Worm (Caenorhabditis elegans) whole organism, L4 larva: ENCODE results near the gene K10D2.8.

ENCODE experiments used
- T20F7.1 ChIP-seq: fragments of 200-800 bp; sonication (Bioruptor generic); optimal IDR thresholded peaks from 2 replicates; lab custom pipeline; 2018; ENCODE audit warnings: mild to moderate bottlenecking, missing genetic modification characterization, missing compliant biosample characterization
- T26A8.4 ChIP-seq: fragments of 200-800 bp; sonication (Bioruptor generic); IDR thresholded peaks from 2 replicates; pipeline ENCODE4 v1.3.6; 2022; ENCODE audit warnings: missing genetic modification characterization, missing compliant biosample characterization
- Y48G9A.11 ChIP-seq: fragments of 200-800 bp; sonication (Bioruptor generic); IDR thresholded peaks from 2 replicates; pipeline ENCODE4 v1.3.6; 2022; ENCODE audit warnings: missing genetic modification reagents, missing genetic modification characterization, missing compliant biosample characterization
- Y5F2A.4 ChIP-seq: fragments of 200-800 bp; sonication (Bioruptor generic); optimal IDR thresholded peaks from 2 replicates; lab custom pipeline; 2018; ENCODE audit warnings: mild to moderate bottlenecking, missing genetic modification characterization, missing compliant biosample characterization
- ZK546.5 ChIP-seq, 2 experiments: sonication (generic microtip); optimal IDR thresholded peaks; 2 replicates each; lab custom pipeline; 2017; ENCODE audit warnings: missing biosample characterization in 2 of 2, missing genetic modification characterization in 2 of 2
- aha-1 ChIP-seq: fragments of 150-350 bp; peaks from one replicate; lab custom pipeline; 2014; ENCODE audit warnings: missing biosample characterization, missing genetic modification characterization
- aly-2 ChIP-seq: sonication (generic microtip); optimal IDR thresholded peaks from 2 replicates; lab custom pipeline; 2018; ENCODE audit warnings: missing biosample characterization, missing genetic modification characterization
- attf-4 ChIP-seq: sonication (generic microtip); optimal IDR thresholded peaks from 3 replicates; lab custom pipeline; 2017; ENCODE audit warnings: missing biosample characterization, missing genetic modification characterization
- ceh-20 ChIP-seq: fragments of 200-800 bp; sonication (Bioruptor generic); IDR thresholded peaks from 2 replicates; pipeline ENCODE4 v1.3.6; 2022; ENCODE audit warnings: missing genetic modification reagents, missing genetic modification characterization, missing compliant biosample characterization
- cey-2 ChIP-seq: sonication (generic microtip); optimal IDR thresholded peaks from 3 replicates; lab custom pipeline; 2017; ENCODE audit warnings: missing genetic modification characterization, mild to moderate bottlenecking, missing compliant biosample characterization, antibody characterized with exemption, borderline replicate concordance; ENCODE audit not compliant: insufficient read depth
- daf-16 ChIP-seq, 3 experiments: sonication (generic microtip); optimal IDR thresholded peaks; 2 replicates each; lab custom pipeline; 2016 to 2017; ENCODE audit warnings: missing genetic modification characterization in 3 of 3, missing genetic modification reagents in 3 of 3, mild to moderate bottlenecking in 2 of 3, missing compliant biosample characterization in 2 of 3, missing biosample characterization in 1 of 3, moderate library complexity in 1 of 3
- daf-19 ChIP-seq: fragments of 200-800 bp; sonication (Bioruptor generic); conservative IDR thresholded peaks from 2 replicates; pipeline ENCODE4 v1.3.6; 2022; ENCODE audit warnings: missing genetic modification characterization, missing compliant biosample characterization
- daf-8 ChIP-seq: fragments of 200-800 bp; sonication (Bioruptor generic); IDR thresholded peaks from 2 replicates; pipeline ENCODE4 v1.3.6; 2022; ENCODE audit warnings: missing genetic modification characterization, missing compliant biosample characterization
- dmd-6 ChIP-seq: fragments of 200-800 bp; sonication (Bioruptor generic); IDR thresholded peaks from 2 replicates; pipeline ENCODE4 v1.3.6; 2022; ENCODE audit warnings: missing genetic modification reagents, missing genetic modification characterization, missing compliant biosample characterization
- dmd-9 ChIP-seq: fragments of 200-800 bp; sonication (Bioruptor generic); IDR thresholded peaks from 2 replicates; pipeline ENCODE4 v1.3.6; 2022; ENCODE audit warnings: missing genetic modification reagents, missing genetic modification characterization, missing compliant biosample characterization
- dpl-1 ChIP-seq: fragments of 150-350 bp; optimal IDR thresholded peaks from 2 replicates; lab custom pipeline; 2014; ENCODE audit warnings: missing biosample characterization, missing genetic modification reagents, missing genetic modification characterization
- duxl-1 ChIP-seq: sonication (generic microtip); optimal IDR thresholded peaks from 2 replicates; lab custom pipeline; 2016; ENCODE audit warnings: mild to moderate bottlenecking, missing genetic modification characterization, moderate library complexity, missing compliant biosample characterization; ENCODE audit not compliant: poor library complexity
- egl-27 ChIP-seq: sonication (generic microtip); optimal IDR thresholded peaks from 3 replicates; lab custom pipeline; 2017; ENCODE audit warnings: missing biosample characterization, missing genetic modification reagents, missing genetic modification characterization
- egl-43 ChIP-seq: fragments of 200-800 bp; sonication (Bioruptor generic); IDR thresholded peaks from 2 replicates; pipeline ENCODE4 v1.3.6; 2022; ENCODE audit warnings: missing genetic modification reagents, missing genetic modification characterization, missing compliant biosample characterization
- fos-1 ChIP-seq: fragments of 150-350 bp; optimal IDR thresholded peaks from 2 replicates; lab custom pipeline; 2014; ENCODE audit warnings: missing biosample characterization, missing genetic modification characterization
- gei-8 ChIP-seq: fragments of 200-800 bp; sonication (Bioruptor generic); optimal IDR thresholded peaks from 2 replicates; lab custom pipeline; 2018; ENCODE audit warnings: mild to moderate bottlenecking, missing genetic modification characterization, missing compliant biosample characterization
- hif-1 ChIP-seq, 2 experiments: sonication (generic microtip); optimal IDR thresholded peaks; 2 replicates each; lab custom pipeline; 2016 to 2017; ENCODE audit warnings: missing compliant biosample characterization in 2 of 2, missing genetic modification characterization in 2 of 2, missing genetic modification reagents in 2 of 2, missing genotype in 2 of 2, mild to moderate bottlenecking in 1 of 2
- hlh-11 ChIP-seq: fragments of 200-800 bp; sonication (Bioruptor generic); optimal IDR thresholded peaks from 2 replicates; lab custom pipeline; 2018; ENCODE audit warnings: mild to moderate bottlenecking, missing genetic modification characterization, missing compliant biosample characterization
- hlh-30 ChIP-seq: sonication (generic microtip); optimal IDR thresholded peaks from 2 replicates; lab custom pipeline; 2017; ENCODE audit warnings: antibody characterized with exemption, mild to moderate bottlenecking, missing genetic modification characterization, missing compliant biosample characterization; ENCODE audit not compliant: insufficient read depth
- hmg-1.1 ChIP-seq: fragments of 200-800 bp; sonication (Bioruptor generic); IDR thresholded peaks from 2 replicates; pipeline ENCODE4 v1.3.6; 2022; ENCODE audit warnings: missing genetic modification reagents, missing genetic modification characterization, missing compliant biosample characterization
- lin-15B ChIP-seq: fragments of 150-350 bp; sonication (generic microtip); optimal IDR thresholded peaks from 3 replicates; lab custom pipeline; 2014; ENCODE audit warnings: missing biosample characterization, missing genetic modification characterization
- lin-38 ChIP-seq: fragments of 200-800 bp; sonication (Bioruptor generic); IDR thresholded peaks from 2 replicates; pipeline ENCODE4 v1.3.6; 2022; ENCODE audit warnings: missing genetic modification reagents, missing genetic modification characterization, missing compliant biosample characterization
- madf-9 ChIP-seq: fragments of 200-800 bp; sonication (Bioruptor generic); conservative IDR thresholded peaks from 2 replicates; pipeline ENCODE4 v1.3.6; 2022; ENCODE audit warnings: missing genetic modification reagents, missing genetic modification characterization, missing compliant biosample characterization
- mdl-1 ChIP-seq, 2 experiments: fragments of 150-350 bp in 1 of 2; sonication (generic microtip) in 1 of 2; optimal IDR thresholded peaks; 2 replicates each; lab custom pipeline; 2014 to 2017; ENCODE audit warnings: missing biosample characterization in 2 of 2, missing genetic modification characterization in 2 of 2
- mes-2 ChIP-seq: sonication (generic microtip); optimal IDR thresholded peaks from 2 replicates; lab custom pipeline; 2016; ENCODE audit warnings: missing genotype, mild to moderate bottlenecking, missing genetic modification characterization, missing compliant biosample characterization; ENCODE audit not compliant: poor library complexity, severe bottlenecking
- mxl-3 ChIP-seq: fragments of 200-800 bp; sonication (Bioruptor generic); optimal IDR thresholded peaks from 2 replicates; lab custom pipeline; 2018; ENCODE audit warnings: mild to moderate bottlenecking, missing genetic modification characterization, missing compliant biosample characterization
- nhr-102 ChIP-seq: sonication (generic microtip); optimal IDR thresholded peaks from 2 replicates; lab custom pipeline; 2016; ENCODE audit warnings: mild to moderate bottlenecking, missing genetic modification characterization, moderate library complexity, missing compliant biosample characterization
- nhr-11 ChIP-seq: fragments of 150-350 bp; optimal IDR thresholded peaks from 2 replicates; lab custom pipeline; 2014; ENCODE audit warnings: missing biosample characterization, missing genetic modification characterization
- nhr-111 ChIP-seq: fragments of 200-800 bp; sonication (Bioruptor generic); optimal IDR thresholded peaks from 2 replicates; lab custom pipeline; 2018; ENCODE audit warnings: mild to moderate bottlenecking, missing genetic modification characterization, missing compliant biosample characterization
- nhr-28 ChIP-seq: fragments of 150-350 bp; optimal IDR thresholded peaks from 2 replicates; lab custom pipeline; 2014; ENCODE audit warnings: missing biosample characterization, missing genetic modification characterization
- nhr-48 ChIP-seq: sonication (generic microtip); optimal IDR thresholded peaks from 2 replicates; lab custom pipeline; 2016; ENCODE audit warnings: mild to moderate bottlenecking, missing genetic modification characterization, missing compliant biosample characterization
- nhr-6 ChIP-seq: fragments of 150-350 bp; optimal IDR thresholded peaks from 2 replicates; lab custom pipeline; 2014; ENCODE audit warnings: missing biosample characterization, missing genetic modification characterization
- pqm-1 ChIP-seq: sonication (generic microtip); optimal IDR thresholded peaks from 2 replicates; lab custom pipeline; 2017; ENCODE audit warnings: missing biosample characterization, missing genetic modification characterization
- rbr-2 ChIP-seq: sonication (generic microtip); optimal IDR thresholded peaks from 2 replicates; lab custom pipeline; 2016; ENCODE audit warnings: missing genotype, missing genetic modification characterization, missing compliant biosample characterization
- saeg-2 ChIP-seq: fragments of 200-800 bp; sonication (Bioruptor generic); IDR thresholded peaks from 2 replicates; pipeline ENCODE4 v1.3.6; 2022; ENCODE audit warnings: missing genetic modification reagents, missing genetic modification characterization, missing compliant biosample characterization
- snpc-4 ChIP-seq: fragments of 150-350 bp; optimal IDR thresholded peaks from 2 replicates; lab custom pipeline; 2014; ENCODE audit warnings: missing biosample characterization, missing genetic modification characterization
- vab-7 ChIP-seq: fragments of 200-800 bp; sonication (Bioruptor generic); IDR thresholded peaks from 2 replicates; pipeline ENCODE4 v1.3.6; 2022; ENCODE audit warnings: missing genetic modification reagents, missing genetic modification characterization, missing compliant biosample characterization
- zag-1 ChIP-seq: fragments of 150-350 bp; optimal IDR thresholded peaks from 2 replicates; lab custom pipeline; 2014; ENCODE audit warnings: missing biosample characterization, missing genetic modification characterization
- zfp-2 ChIP-seq: sonication (generic microtip); optimal IDR thresholded peaks from 2 replicates; lab custom pipeline; 2016; ENCODE audit warnings: mild to moderate bottlenecking, missing genetic modification characterization, missing compliant biosample characterization
- zfp-3 ChIP-seq: fragments of 200-800 bp; sonication (Bioruptor generic); conservative IDR thresholded peaks from 2 replicates; pipeline ENCODE4 v1.3.6; 2022; ENCODE audit warnings: missing genetic modification reagents, missing genetic modification characterization, missing compliant biosample characterization
- zip-2 ChIP-seq: fragments of 150-350 bp; optimal IDR thresholded peaks from 2 replicates; lab custom pipeline; 2014; ENCODE audit warnings: missing biosample characterization, missing genetic modification characterization

Gene K10D2.8

DNA sequence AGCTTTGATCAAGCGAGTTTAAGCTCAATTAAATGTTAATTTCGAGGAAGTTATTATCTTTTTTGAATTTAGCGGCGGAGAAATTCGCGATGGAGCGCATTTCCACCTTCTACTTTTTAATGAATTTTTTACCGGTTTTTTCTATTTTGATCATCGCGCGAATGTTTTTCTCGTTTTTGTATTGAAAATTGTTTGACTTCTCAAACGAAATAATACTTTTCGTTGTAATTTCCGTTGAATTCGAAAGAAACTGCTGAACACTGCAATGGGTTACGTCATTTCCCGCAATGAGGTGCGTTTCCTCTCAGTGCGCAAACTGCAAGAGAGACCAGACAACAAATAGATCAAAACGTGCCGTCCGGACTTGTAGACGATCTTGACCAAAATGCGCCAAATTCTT, 7.3 kb upstream of the K10D2.8 start:
- no peak for TF ChIP-seq aly-2 (tag; lab: Kevin White, UChicago)
- peak; percentile 72 for TF ChIP-seq lin-38 (GFP tag; lab: Robert Waterston, UW)
- TF ChIP-seq daf-8 (GFP tag; lab: Robert Waterston, UW) = no peak
- peak; percentile 10 for TF ChIP-seq hlh-30
- no peak for TF ChIP-seq dmd-6 (GFP tag; lab: Robert Waterston, UW)
- TF ChIP-seq hlh-11 (tag; lab: Kevin White, UChicago) = peak; percentile 19
- no peak for TF ChIP-seq nhr-48 (tag; lab: Kevin White, UChicago)
- TF ChIP-seq daf-16 (GFP tag; optimal IDR thresholded peaks at IDR 0.05; lab: Kevin White, UChicago) = no peak
- no peak for TF ChIP-seq daf-16 (tag; optimal IDR thresholded peaks at IDR 0.05; lab: Kevin White, UChicago)
- no peak for TF ChIP-seq daf-19 (GFP tag; lab: Robert Waterston, UW)
- TF ChIP-seq nhr-11 = no peak
- no peak for TF ChIP-seq zag-1 (tag; lab: Kevin White, UChicago)
- peak in 1 of 2 experiments; percentile 38 for TF ChIP-seq mdl-1 (tag; optimal IDR thresholded peaks at IDR 0.05; lab: Kevin White, UChicago)
- peak; percentile 18 for TF ChIP-seq mxl-3
- no peak for TF ChIP-seq zfp-3 (GFP tag; lab: Robert Waterston, UW)
- no peak for TF ChIP-seq zfp-2 (tag; lab: Kevin White, UChicago)
- no peak for TF ChIP-seq snpc-4
- peak; percentile 1 for TF ChIP-seq dpl-1 (GFP tag; lab: Kevin White, UChicago)
- no peak for TF ChIP-seq Y5F2A.4
- no peak for TF ChIP-seq lin-15B (tag; lab: Kevin White, UChicago)
- TF ChIP-seq fos-1 (tag; lab: Kevin White, UChicago) = no peak
- TF ChIP-seq ZK546.5 (tag; optimal IDR thresholded peaks at IDR 0.05; lab: Kevin White, UChicago) = no peak
- TF ChIP-seq Y48G9A.11 (GFP tag; lab: Robert Waterston, UW) = no peak
- TF ChIP-seq saeg-2 (GFP tag; lab: Robert Waterston, UW) = no peak

- TF ChIP-seq madf-9 (GFP tag; lab: Robert Waterston, UW) (no peak), hmg-1.1 (GFP tag; lab: Robert Waterston, UW) (no peak), mes-2 (tag; lab: Kevin White, UChicago) (no peak), nhr-28 (tag; lab: Kevin White, UChicago) (peak; percentile 4), nhr-6 (no peak), egl-43 (GFP tag; lab: Robert Waterston, UW) (no peak), duxl-1 (tag; lab: Kevin White, UChicago) (no peak), aha-1 (tag; lab: Kevin White, UChicago) (peak; percentile 5), zip-2 (tag; lab: Kevin White, UChicago) (no peak)
Measured at ce11 chrIII:5181641-5182040, 6.9 kb upstream of the K10D2.8 start.

- peak in 1 of 2 experiments; percentile 5 for TF ChIP-seq mdl-1 (tag; optimal IDR thresholded peaks at IDR 0.05; lab: Kevin White, UChicago)
- 0 out of 2 replicates have a peak, but pooled peaks have one; percentile 20 for TF ChIP-seq hmg-1.1 (GFP tag; lab: Robert Waterston, UW)
- peak; percentile 11 for TF ChIP-seq hlh-30
- TF ChIP-seq vab-7 = no peak
- no peak for TF ChIP-seq T26A8.4
- TF ChIP-seq cey-2 (tag; lab: Kevin White, UChicago) = no peak
- no peak for TF ChIP-seq egl-27 (tag; lab: Kevin White, UChicago)
- TF ChIP-seq, all 104 proteins: peak for 3
Measured at ce11 chrIII:5183372-5183771, 5.2 kb upstream of the K10D2.8 start.

DNA sequence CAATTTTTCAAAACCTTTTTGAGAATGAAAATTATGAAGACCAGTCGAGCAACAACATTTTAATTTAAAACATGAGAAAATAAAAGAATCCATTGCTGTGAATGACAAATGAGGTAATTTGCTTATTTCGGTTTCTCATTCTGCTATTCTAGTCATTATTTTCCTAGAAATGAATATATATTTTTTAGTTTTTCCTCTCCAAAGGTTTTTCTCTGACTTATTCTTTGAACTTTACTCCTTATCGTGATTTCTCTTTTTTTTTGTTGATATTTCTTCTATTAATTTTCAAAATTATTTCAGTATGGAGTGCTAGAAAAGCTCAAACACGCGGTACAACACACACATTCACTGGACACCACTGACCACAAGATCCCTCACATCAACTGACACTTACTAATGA, 2.9 kb upstream of the K10D2.8 start, which contains the start of gene pup-2:
pup-2 (plus strand) TSS at position 301 of the 400 bp plus-strand sequence.
- TF ChIP-seq gei-8 (GFP tag; lab: Kevin White, UChicago) (no peak), madf-9 (GFP tag; lab: Robert Waterston, UW) (no peak), zip-2 (tag; lab: Kevin White, UChicago) (no peak), T20F7.1 (GFP tag; lab: Kevin White, UChicago) (no peak), rbr-2 (tag; lab: Kevin White, UChicago) (no peak), hif-1 (tag; optimal IDR thresholded peaks at IDR 0.05; lab: Kevin White, UChicago) (no peak), attf-4 (tag; lab: Kevin White, UChicago) (no peak), nhr-111 (no peak), ceh-20 (no peak), mes-2 (tag; lab: Kevin White, UChicago) (no peak), daf-8 (GFP tag; lab: Robert Waterston, UW) (no peak), nhr-11 (no peak), dmd-9 (GFP tag; lab: Robert Waterston, UW) (no peak), pqm-1 (tag; lab: Kevin White, UChicago) (no peak), nhr-102 (tag; lab: Kevin White, UChicago) (no peak), nhr-48 (tag; lab: Kevin White, UChicago) (no peak), mxl-3 (no peak)
